Fruit fly (Drosophila melanogaster) whole organism, embryonic: Measurements from ENCODE around the gene Tsf2.

Experiments used
- ATbp ChIP-seq: fragments of 200-800 bp; sonication (Bioruptor generic); optimal IDR thresholded peaks from 2 replicates; lab custom pipeline; 2017; ENCODE audit warnings: missing biosample characterization, mild to moderate bottlenecking, missing genetic modification characterization, missing genetic modification reagents
- Abd-B ChIP-seq: fragments of 200-800 bp; sonication (Bioruptor generic); optimal IDR thresholded peaks from 2 replicates; lab custom pipeline; 2018; ENCODE audit warnings: missing biosample characterization, mild to moderate bottlenecking, missing genetic modification characterization, moderate library complexity
- Antp ChIP-seq: fragments of 200-800 bp; sonication (Bioruptor generic); optimal IDR thresholded peaks from 3 replicates; lab custom pipeline; 2016; ENCODE audit warnings: missing biosample characterization, missing genetic modification characterization
- Asciz ChIP-seq: fragments of 200-800 bp; sonication (Bioruptor generic); optimal IDR thresholded peaks from 2 replicates; lab custom pipeline; 2017; ENCODE audit warnings: missing biosample characterization, mild to moderate bottlenecking, missing genetic modification characterization, missing genetic modification reagents
- CG10274 ChIP-seq: fragments of 200-800 bp; sonication (Bioruptor generic); optimal IDR thresholded peaks from 3 replicates; lab custom pipeline; 2017; ENCODE audit warnings: missing biosample characterization, mild to moderate bottlenecking, missing genetic modification characterization
- CG10979 ChIP-seq: fragments of 200-800 bp; sonication (Bioruptor generic); optimal IDR thresholded peaks from 2 replicates; lab custom pipeline; 2018; ENCODE audit warnings: missing biosample characterization, mild to moderate bottlenecking, missing genetic modification characterization, moderate library complexity
- CG11085 ChIP-seq: fragments of 200-800 bp; sonication (Bioruptor generic); IDR thresholded peaks from 2 replicates; pipeline ENCODE4 v1.3.6; 2022; ENCODE audit warnings: missing biosample characterization, missing genetic modification characterization
- CG11560 ChIP-seq: fragments of 200-800 bp; sonication (Bioruptor generic); IDR thresholded peaks from 3 replicates; pipeline ENCODE4 v1.3.6; 2022; ENCODE audit warnings: missing biosample characterization, missing genetic modification characterization
- CG12104 ChIP-seq: fragments of 200-800 bp; sonication (Bioruptor generic); optimal IDR thresholded peaks from 3 replicates; lab custom pipeline; 2016; ENCODE audit warnings: missing biosample characterization, missing genetic modification characterization
- CG12299 ChIP-seq: fragments of 200-800 bp; sonication (Bioruptor generic); optimal IDR thresholded peaks from 2 replicates; lab custom pipeline; 2018; ENCODE audit warnings: missing biosample characterization, mild to moderate bottlenecking, missing genetic modification characterization
- CG13296 ChIP-seq: fragments of 200-800 bp; sonication (Bioruptor generic); optimal IDR thresholded peaks from 3 replicates; lab custom pipeline; 2018; ENCODE audit warnings: missing biosample characterization, mild to moderate bottlenecking, missing genetic modification characterization
- CG15601 ChIP-seq: fragments of 200-800 bp; sonication (Bioruptor generic); optimal IDR thresholded peaks from 3 replicates; lab custom pipeline; 2019; ENCODE audit warnings: missing biosample characterization, mild to moderate bottlenecking, missing genetic modification characterization, moderate library complexity
- CG15696 ChIP-seq: fragments of 200-800 bp; sonication (Bioruptor generic); optimal IDR thresholded peaks from 2 replicates; lab custom pipeline; 2019; ENCODE audit warnings: missing biosample characterization, mild to moderate bottlenecking, missing genetic modification characterization, moderate library complexity
- CG17568 ChIP-seq: fragments of 200-800 bp; sonication (Bioruptor generic); optimal IDR thresholded peaks from 2 replicates; lab custom pipeline; 2018; ENCODE audit warnings: missing biosample characterization, mild to moderate bottlenecking, missing genetic modification characterization, moderate library complexity
- CG17829 ChIP-seq: fragments of 200-800 bp; optimal IDR thresholded peaks from 2 replicates; lab custom pipeline; 2019; ENCODE audit warnings: missing biosample characterization, mild to moderate bottlenecking, missing genetic modification characterization, moderate library complexity
- CG1792 ChIP-seq: fragments of 200-800 bp; sonication (Bioruptor generic); optimal IDR thresholded peaks from 2 replicates; lab custom pipeline; 2016; ENCODE audit warnings: missing biosample characterization, missing genetic modification characterization
- CG2199 ChIP-seq: fragments of 200-800 bp; sonication (Bioruptor generic); IDR thresholded peaks from 3 replicates; pipeline ENCODE4 v1.3.6; 2022; ENCODE audit warnings: missing biosample characterization, missing genetic modification characterization
- CG30403 ChIP-seq: fragments of 200-800 bp; sonication (Bioruptor generic); optimal IDR thresholded peaks from 3 replicates; lab custom pipeline; 2016; ENCODE audit warnings: missing biosample characterization, missing genetic modification characterization
- CG3065 ChIP-seq: fragments of 200-800 bp; sonication (Bioruptor generic); optimal IDR thresholded peaks from 2 replicates; lab custom pipeline; 2016; ENCODE audit warnings: missing biosample characterization, missing genetic modification characterization
- CG31365 ChIP-seq: fragments of 200-800 bp; sonication (Bioruptor generic); optimal IDR thresholded peaks from 2 replicates; lab custom pipeline; 2018; ENCODE audit warnings: missing biosample characterization, mild to moderate bottlenecking, missing genetic modification characterization
- CG3726 ChIP-seq: fragments of 200-800 bp; sonication (Bioruptor generic); IDR thresholded peaks from 3 replicates; pipeline ENCODE4, ENCODE4 v1.3.6; 2022; ENCODE audit warnings: missing biosample characterization, missing genetic modification characterization
- CG3847 ChIP-seq: fragments of 200-800 bp; sonication (Bioruptor generic); IDR thresholded peaks from 2 replicates; pipeline ENCODE4 v1.3.6; 2022; ENCODE audit warnings: missing biosample characterization, missing genetic modification characterization
- CG4404 ChIP-seq: fragments of 200-800 bp; sonication (Bioruptor generic); IDR thresholded peaks from 2 replicates; pipeline ENCODE4 v1.3.6; 2022; ENCODE audit warnings: missing biosample characterization, missing genetic modification characterization
- CG4730 ChIP-seq: fragments of 200-800 bp; sonication (Bioruptor generic); IDR thresholded peaks from 2 replicates; pipeline ENCODE4 v1.3.6; 2022; ENCODE audit warnings: missing biosample characterization, missing genetic modification characterization
- CG5245 ChIP-seq: fragments of 200-800 bp; sonication (Bioruptor generic); optimal IDR thresholded peaks from 3 replicates; lab custom pipeline; 2016; ENCODE audit warnings: missing biosample characterization, missing genetic modification characterization
- CG7357 ChIP-seq: fragments of 200-800 bp; sonication (Bioruptor generic); IDR thresholded peaks from 3 replicates; pipeline ENCODE4 v1.3.6; 2022; ENCODE audit warnings: missing biosample characterization, missing genetic modification characterization
- CHES-1-like ChIP-seq: fragments of 200-800 bp; sonication (Bioruptor generic); optimal IDR thresholded peaks from 2 replicates; lab custom pipeline; 2016; ENCODE audit warnings: missing biosample characterization, missing genetic modification characterization
- Dbx ChIP-seq: fragments of 200-800 bp; sonication (Bioruptor generic); IDR thresholded peaks from 3 replicates; pipeline ENCODE4 v1.3.6; 2022; ENCODE audit warnings: missing biosample characterization, missing genetic modification characterization
- E2f1 ChIP-seq: fragments of 200-800 bp; sonication (Bioruptor generic); IDR thresholded peaks from 2 replicates; pipeline ENCODE4 v1.3.6; 2022; ENCODE audit warnings: missing biosample characterization, missing genetic modification characterization
- Fer2 ChIP-seq: fragments of 200-800 bp; sonication (Bioruptor generic); optimal IDR thresholded peaks from 2 replicates; lab custom pipeline; 2018; ENCODE audit warnings: missing biosample characterization, mild to moderate bottlenecking, missing genetic modification characterization, moderate library complexity
- HLH3B ChIP-seq: fragments of 200-800 bp; sonication (Bioruptor generic); IDR thresholded peaks from 2 replicates; pipeline ENCODE4 v1.3.6; 2022; ENCODE audit warnings: missing biosample characterization, missing genetic modification characterization
- Hr39 ChIP-seq: fragments of >200 bp; optimal IDR thresholded peaks from 2 replicates; lab custom pipeline; 2017
- NK7.1 ChIP-seq: fragments of 200-800 bp; sonication (Bioruptor generic); optimal IDR thresholded peaks from 3 replicates; lab custom pipeline; 2016; ENCODE audit warnings: missing biosample characterization, missing genetic modification characterization
- NfI ChIP-seq: fragments of 200-800 bp; sonication (Bioruptor generic); optimal IDR thresholded peaks from 3 replicates; lab custom pipeline; 2018; ENCODE audit warnings: missing biosample characterization, mild to moderate bottlenecking, missing genetic modification characterization, moderate library complexity
- bab2 ChIP-seq: fragments of 200-800 bp; sonication (Bioruptor generic); optimal IDR thresholded peaks from 2 replicates; lab custom pipeline; 2016; ENCODE audit warnings: missing biosample characterization, missing genetic modification characterization
- btn ChIP-seq: fragments of 200-800 bp; sonication (Bioruptor generic); optimal IDR thresholded peaks from 2 replicates; lab custom pipeline; 2016; ENCODE audit warnings: missing biosample characterization, missing genetic modification characterization
- da ChIP-seq: fragments of 200-800 bp; sonication (Bioruptor generic); optimal IDR thresholded peaks from 2 replicates; lab custom pipeline; 2016; ENCODE audit warnings: missing biosample characterization, missing genetic modification characterization
- en ChIP-seq: fragments of 200-800 bp; sonication (Bioruptor generic); optimal IDR thresholded peaks from 2 replicates; lab custom pipeline; 2016; ENCODE audit warnings: missing biosample characterization, missing genetic modification characterization
- fd102C ChIP-seq: fragments of 200-800 bp; sonication (Bioruptor generic); optimal IDR thresholded peaks from 2 replicates; lab custom pipeline; 2018; ENCODE audit warnings: missing biosample characterization, mild to moderate bottlenecking, missing genetic modification characterization, moderate library complexity
- fd64A ChIP-seq: fragments of 200-800 bp; sonication (Bioruptor generic); optimal IDR thresholded peaks from 3 replicates; lab custom pipeline; 2018; ENCODE audit warnings: missing biosample characterization, mild to moderate bottlenecking, missing genetic modification characterization
- fu2 ChIP-seq: fragments of 200-800 bp; sonication (Bioruptor generic); optimal IDR thresholded peaks from 2 replicates; lab custom pipeline; 2016; ENCODE audit warnings: missing biosample characterization, missing genetic modification characterization
- gsb ChIP-seq: fragments of 200-800 bp; sonication (Bioruptor generic); IDR thresholded peaks from 2 replicates; pipeline ENCODE4 v1.3.6; 2022; ENCODE audit warnings: missing biosample characterization, missing genetic modification characterization
- lilli ChIP-seq: fragments of 200-800 bp; sonication (Bioruptor generic); optimal IDR thresholded peaks from 3 replicates; lab custom pipeline; 2016; ENCODE audit warnings: missing biosample characterization, missing genetic modification characterization
- nau ChIP-seq: fragments of 200-800 bp; sonication (Bioruptor generic); optimal IDR thresholded peaks from 3 replicates; lab custom pipeline; 2017; ENCODE audit warnings: missing biosample characterization, mild to moderate bottlenecking, missing genetic modification characterization, missing genetic modification reagents
- p53 ChIP-seq: fragments of 200-800 bp; sonication (Bioruptor generic); optimal IDR thresholded peaks from 2 replicates; lab custom pipeline; 2016; ENCODE audit warnings: missing biosample characterization, missing genetic modification characterization
- sens ChIP-seq: fragments of 200-800 bp; sonication (Bioruptor generic); peaks from one replicate; lab custom pipeline; 2016; ENCODE audit warnings: missing biosample characterization, missing genetic modification characterization
- slbo ChIP-seq: fragments of 200-800 bp; sonication (Bioruptor generic); IDR thresholded peaks from 2 replicates; pipeline ENCODE4 v1.3.6; 2022; ENCODE audit warnings: missing biosample characterization, missing genetic modification characterization
- stwl ChIP-seq: fragments of 200-800 bp; sonication (Bioruptor generic); optimal IDR thresholded peaks from 3 replicates; lab custom pipeline; 2018; ENCODE audit warnings: missing biosample characterization, mild to moderate bottlenecking, missing genetic modification characterization, moderate library complexity
- sug ChIP-seq: fragments of 200-800 bp; optimal IDR thresholded peaks from 2 replicates; lab custom pipeline; 2019; ENCODE audit warnings: missing biosample characterization, mild to moderate bottlenecking, missing genetic modification characterization, moderate library complexity
- tup ChIP-seq: fragments of 200-800 bp; sonication (Bioruptor generic); optimal IDR thresholded peaks from 2 replicates; lab custom pipeline; 2016; ENCODE audit warnings: missing biosample characterization, mild to moderate bottlenecking, missing genetic modification characterization, moderate library complexity
- usp ChIP-seq: fragments of >200 bp; optimal IDR thresholded peaks from 2 replicates; lab custom pipeline; 2017; ENCODE audit warnings: missing biosample characterization, missing genetic modification characterization
- wdn ChIP-seq: fragments of 200-800 bp; sonication (Bioruptor generic); IDR thresholded peaks from 2 replicates; pipeline ENCODE4 v1.3.6; 2022; ENCODE audit warnings: missing biosample characterization, missing genetic modification characterization
- yki ChIP-seq: fragments of >200 bp; optimal IDR thresholded peaks from 3 replicates; lab custom pipeline; 2018
- zfh2 ChIP-seq: fragments of 200-800 bp; sonication (Bioruptor generic); optimal IDR thresholded peaks from 2 replicates; lab custom pipeline; 2016; ENCODE audit warnings: missing biosample characterization, missing genetic modification characterization

Gene Tsf2

DNA sequence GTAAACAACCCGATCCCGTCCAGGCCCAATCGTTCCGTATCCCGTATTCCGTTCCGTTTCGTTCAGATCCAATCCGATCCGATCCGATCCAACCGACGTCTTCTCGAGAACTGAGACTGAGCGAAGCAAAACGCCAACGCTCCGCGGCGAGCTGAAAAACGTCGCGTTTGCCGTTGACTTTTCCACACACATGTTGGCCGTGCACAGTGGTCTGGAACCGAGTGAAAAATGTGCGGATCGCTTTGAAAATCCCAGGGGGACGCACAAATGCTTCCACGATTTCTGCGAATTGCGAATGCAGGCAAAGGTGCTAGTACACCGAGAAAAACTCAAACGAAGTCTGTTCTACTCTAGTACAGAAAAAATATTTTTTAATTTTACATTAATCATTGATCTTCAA is 48.6 kb downstream of the Tsf2 start, which contains the start of gene CG10663 (continued):
- TF ChIP-seq CG17568 (no peak), nau (GFP tag; lab: Kevin White, UChicago) (peak; percentile 5), HLH3B (GFP tag; lab: Robert Waterston, UW) (peak; percentile 45), NfI (GFP tag; lab: Kevin White, UChicago) (peak; percentile 20), Antp (peak; percentile 22), Asciz (GFP tag; lab: Kevin White, UChicago) (no peak), stwl (tag; lab: Kevin White, UChicago) (no peak), CG15696 (tag; lab: Kevin White, UChicago) (no peak), da (GFP tag; lab: Kevin White, UChicago) (no peak), CG30403 (no peak), btn (GFP tag; lab: Kevin White, UChicago) (no peak), zfh2 (GFP tag; lab: Kevin White, UChicago) (no peak), fd64A (GFP tag; lab: Kevin White, UChicago) (no peak), Abd-B (no peak), CG1792 (no peak), CG4730 (GFP tag; lab: Robert Waterston, UW) (no peak), CG3847 (no peak), p53 (GFP tag; lab: Kevin White, UChicago) (no peak), CG5245 (GFP tag; lab: Kevin White, UChicago) (no peak), CG7357 (GFP tag; lab: Robert Waterston, UW) (no peak), bab2 (GFP tag; lab: Kevin White, UChicago) (no peak), fd102C (GFP tag; lab: Kevin White, UChicago) (no peak), Hr39 (no peak), sens (peak; percentile 80), Fer2 (tag; lab: Kevin White, UChicago) (no peak), gsb (GFP tag; lab: Robert Waterston, UW) (no peak), CG10274 (GFP tag; lab: Kevin White, UChicago) (no peak), E2f1 (GFP tag; lab: Robert Waterston, UW) (0 out of 2 replicates have a peak, but pooled peaks have one; percentile 12), CG4404 (no peak), CG11085 (no peak), CG31365 (no peak), CG3726 (GFP tag; lab: Robert Waterston, UW) (no peak), CG12299 (tag; lab: Kevin White, UChicago) (no peak), CHES-1-like (no peak), NK7.1 (GFP tag; lab: Kevin White, UChicago) (no peak), tup (GFP tag; lab: Kevin White, UChicago) (no peak), CG2199 (GFP tag; lab: Robert Waterston, UW) (peak; percentile 89), en (GFP tag; lab: Kevin White, UChicago) (no peak), yki (no peak), ATbp (GFP tag; lab: Kevin White, UChicago) (no peak), lilli (peak; percentile 5), fu2 (GFP tag; lab: Kevin White, UChicago) (no peak), wdn (no peak), CG10979 (tag; lab: Kevin White, UChicago) (no peak), CG12104 (no peak), sug (tag; lab: Kevin White, UChicago) (no peak), CG3065 (GFP tag; lab: Kevin White, UChicago) (no peak), CG11560 (tag; lab: Robert Waterston, UW) (no peak), usp (GFP tag; lab: Kevin White, UChicago) (no peak), CG13296 (no peak), CG15601 (no peak), Dbx (no peak), slbo (GFP tag; lab: Robert Waterston, UW) (peak; percentile 42), CG17829 (tag; lab: Kevin White, UChicago) (no peak)
